Fruit fly (Drosophila melanogaster): ENCODE measurements around the gene X11Lbeta.

The X11Lbeta gene

dm6 chrX:10587445-10587844 is 40.1 kb upstream of the X11Lbeta start (continued):
- TF ChIP-seq CG7357 (GFP tag; IDR thresholded peaks at IDR 0.05): 0 out of 3 replicates have a peak, but pooled peaks have one; percentile 27
- no peak for TF ChIP-seq dm (GFP tag; optimal IDR thresholded peaks at IDR 0.05)
- TF ChIP-seq ab (GFP tag; optimal IDR thresholded peaks at IDR 0.05): no peak
- TF ChIP-seq CG6254 (GFP tag; optimal IDR thresholded peaks at IDR 0.05): no peak
- TF ChIP-seq zf30C (GFP tag; optimal IDR thresholded peaks at IDR 0.05): no peak
- peak; percentile 38; the same call in 1 of the 3 replicates for TF ChIP-seq ase (GFP tag; IDR thresholded peaks at IDR 0.05)
- TF ChIP-seq CG2129 (GFP tag; IDR thresholded peaks at IDR 0.05; ENCODE audit: partially characterized antibody): no peak
- TF ChIP-seq Spps (tag; optimal IDR thresholded peaks at IDR 0.05): no peak
- TF ChIP-seq yki (optimal IDR thresholded peaks at IDR 0.05): no peak
- TF ChIP-seq eyg (GFP tag; optimal IDR thresholded peaks at IDR 0.05): peak; percentile 2
- peak; percentile 16; the same call in 1 of the 2 replicates for TF ChIP-seq CG32767 (GFP tag; IDR thresholded peaks at IDR 0.05)
- TF ChIP-seq BtbVII (GFP tag; optimal IDR thresholded peaks at IDR 0.05): no peak
- TF ChIP-seq en (GFP tag; optimal IDR thresholded peaks at IDR 0.05): no peak
- TF ChIP-seq CG10654 (GFP tag; optimal IDR thresholded peaks at IDR 0.05): no peak
- TF ChIP-seq CG9609 (GFP tag; optimal IDR thresholded peaks at IDR 0.05): no peak
- TF ChIP-seq sens-2 (GFP tag; IDR thresholded peaks at IDR 0.05): no peak
- TF ChIP-seq Meics (GFP tag; optimal IDR thresholded peaks at IDR 0.05): peak; percentile 18
- TF ChIP-seq CG13296 (GFP tag; optimal IDR thresholded peaks at IDR 0.05): peak; percentile 24
- TF ChIP-seq gt (GFP tag; IDR thresholded peaks at IDR 0.05): no peak
- TF ChIP-seq YL-1 (GFP tag; optimal IDR thresholded peaks at IDR 0.05): no peak
- no peak for TF ChIP-seq Hr51 (GFP tag; optimal IDR thresholded peaks at IDR 0.05)
- TF ChIP-seq CG7839 (tag; optimal IDR thresholded peaks at IDR 0.05): peak; percentile 59
- TF ChIP-seq CG16815 (GFP tag; optimal IDR thresholded peaks at IDR 0.05): no peak
- peak; percentile 43; the same call in 1 of the 2 replicates for TF ChIP-seq Xrp1 (GFP tag; IDR thresholded peaks at IDR 0.05)
- no peak for TF ChIP-seq CG7928 (GFP tag; optimal IDR thresholded peaks at IDR 0.05)
- TF ChIP-seq Fer2 (tag; optimal IDR thresholded peaks at IDR 0.05): peak; percentile 30
- no peak for TF ChIP-seq CG10431 (GFP tag; optimal IDR thresholded peaks at IDR 0.05)
- no peak for TF ChIP-seq Lim3 (GFP tag; IDR thresholded peaks at IDR 0.05)
- no peak for TF ChIP-seq CG30020 (tag; optimal IDR thresholded peaks at IDR 0.05)
- TF ChIP-seq ham (GFP tag; IDR thresholded peaks at IDR 0.05): no peak
- TF ChIP-seq dmrt99B (tag; optimal IDR thresholded peaks at IDR 0.05): no peak
- TF ChIP-seq bab2 (GFP tag; optimal IDR thresholded peaks at IDR 0.05): peak; percentile 63
- TF ChIP-seq ttk (GFP tag; IDR thresholded peaks at IDR 0.05): peak; percentile 50; the same call in 1 of the 2 replicates
- TF ChIP-seq HLH54F (GFP tag; optimal IDR thresholded peaks at IDR 0.05): peak; percentile 50
- TF ChIP-seq bigmax (GFP tag; optimal IDR thresholded peaks at IDR 0.05): no peak
- TF ChIP-seq ERR (GFP tag; optimal IDR thresholded peaks at IDR 0.05): no peak
- no peak for TF ChIP-seq CG11093 (GFP tag; IDR thresholded peaks at IDR 0.05)
- TF ChIP-seq CG13624 (GFP tag; optimal IDR thresholded peaks at IDR 0.05): peak; percentile 25

dm6 chrX:10588789-10589188 is 38.7 kb upstream of the X11Lbeta start, which contains the start of gene Rab9D:
Rab9D (plus strand) TSS chrX:10589089.
- TF ChIP-seq repo (GFP tag; optimal IDR thresholded peaks at IDR 0.05) (no peak), kni (GFP tag; optimal IDR thresholded peaks at IDR 0.05) (no peak), da (GFP tag; optimal IDR thresholded peaks at IDR 0.05) (no peak), Fer2 (tag; optimal IDR thresholded peaks at IDR 0.05) (no peak), pho (GFP tag; optimal IDR thresholded peaks at IDR 0.05) (no peak), kay (GFP tag; optimal IDR thresholded peaks at IDR 0.05) (no peak), CG11723 (GFP tag; optimal IDR thresholded peaks at IDR 0.05) (no peak), Fer3 (tag; optimal IDR thresholded peaks at IDR 0.05) (no peak), dan (GFP tag; IDR thresholded peaks at IDR 0.05) (no peak), Scr (GFP tag; IDR thresholded peaks at IDR 0.05; ENCODE audit: partially characterized antibody) (no peak), esg (GFP tag; conservative IDR thresholded peaks at IDR 0.05) (no peak), Nf-YB (GFP tag; optimal IDR thresholded peaks at IDR 0.05) (no peak), Ets97D (GFP tag; optimal IDR thresholded peaks at IDR 0.05) (no peak), CG17361 (GFP tag; IDR thresholded peaks at IDR 0.05) (no peak), Dad (GFP tag; optimal IDR thresholded peaks at IDR 0.05) (no peak)
